Fruit fly (Drosophila melanogaster) whole organism, embryonic: ENCODE data around the gene CG32040.

ENCODE experiments used
- Atf3 ChIP-seq: fragments of 200-800 bp; sonication (Bioruptor generic); optimal IDR thresholded peaks from 3 replicates; lab custom pipeline; 2016; ENCODE audit warnings: missing biosample characterization, missing genetic modification characterization
- Atf6 ChIP-seq: fragments of 200-800 bp; sonication (Bioruptor generic); IDR thresholded peaks from 2 replicates; pipeline ENCODE4 v1.3.6; 2022; ENCODE audit warnings: missing biosample characterization, missing genetic modification characterization
- Bgb ChIP-seq: fragments of 200-800 bp; sonication (Bioruptor generic); IDR thresholded peaks from 2 replicates; pipeline ENCODE4 v1.3.6; 2022; ENCODE audit warnings: missing biosample characterization, missing genetic modification characterization; ENCODE audit not compliant: partially characterized antibody
- CG1024 ChIP-seq: fragments of 200-800 bp; sonication (Bioruptor generic); IDR thresholded peaks from 2 replicates; pipeline ENCODE4 v1.3.6; 2022; ENCODE audit warnings: missing biosample characterization, missing genetic modification characterization
- CG10654 ChIP-seq: fragments of 200-800 bp; sonication (Bioruptor generic); optimal IDR thresholded peaks from 2 replicates; lab custom pipeline; 2016; ENCODE audit warnings: missing biosample characterization, missing genetic modification characterization
- CG11504 ChIP-seq: fragments of 200-800 bp; sonication (Bioruptor generic); optimal IDR thresholded peaks from 3 replicates; lab custom pipeline; 2019; ENCODE audit warnings: missing biosample characterization, mild to moderate bottlenecking, missing genetic modification characterization, moderate library complexity
- CG12155 ChIP-seq: fragments of 200-800 bp; sonication (Bioruptor generic); optimal IDR thresholded peaks from 3 replicates; lab custom pipeline; 2016; ENCODE audit warnings: missing biosample characterization, missing genetic modification characterization
- CG1233 ChIP-seq: fragments of 200-800 bp; sonication (Bioruptor generic); optimal IDR thresholded peaks from 4 replicates; lab custom pipeline; 2018; ENCODE audit warnings: missing biosample characterization, mild to moderate bottlenecking, missing genetic modification characterization
- CG14860 ChIP-seq: fragments of 200-800 bp; sonication (Bioruptor generic); IDR thresholded peaks from 3 replicates; pipeline ENCODE4 v1.3.6; 2022; ENCODE audit warnings: missing biosample characterization, missing genetic modification characterization; ENCODE audit not compliant: partially characterized antibody
- CG15696 ChIP-seq: fragments of 200-800 bp; sonication (Bioruptor generic); optimal IDR thresholded peaks from 2 replicates; lab custom pipeline; 2019; ENCODE audit warnings: missing biosample characterization, mild to moderate bottlenecking, missing genetic modification characterization, moderate library complexity
- CG16779 ChIP-seq: fragments of 200-800 bp; sonication (Bioruptor generic); IDR thresholded peaks from 2 replicates; pipeline ENCODE4 v1.3.6; 2022; ENCODE audit warnings: missing biosample characterization, missing genetic modification characterization
- CG16813 ChIP-seq: fragments of 200-800 bp; sonication (Bioruptor generic); IDR thresholded peaks from 3 replicates; pipeline ENCODE4 v1.3.6; 2022; ENCODE audit warnings: missing biosample characterization, missing genetic modification characterization; ENCODE audit not compliant: partially characterized antibody
- CG17359 ChIP-seq: fragments of 200-800 bp; sonication (Bioruptor generic); optimal IDR thresholded peaks from 3 replicates; lab custom pipeline; 2018; ENCODE audit warnings: missing biosample characterization, mild to moderate bottlenecking, missing genetic modification characterization, moderate library complexity
- CG18262 ChIP-seq: fragments of 200-800 bp; optimal IDR thresholded peaks from 3 replicates; lab custom pipeline; 2019; ENCODE audit warnings: missing biosample characterization, mild to moderate bottlenecking, missing genetic modification characterization, moderate library complexity
- CG18476 ChIP-seq: fragments of 200-800 bp; sonication (Bioruptor generic); optimal IDR thresholded peaks from 2 replicates; lab custom pipeline; 2016; ENCODE audit warnings: missing biosample characterization, mild to moderate bottlenecking, missing genetic modification characterization
- CG2199 ChIP-seq: fragments of 200-800 bp; sonication (Bioruptor generic); IDR thresholded peaks from 3 replicates; pipeline ENCODE4 v1.3.6; 2022; ENCODE audit warnings: missing biosample characterization, missing genetic modification characterization
- CG2712 ChIP-seq: fragments of 200-800 bp; optimal IDR thresholded peaks from 3 replicates; lab custom pipeline; 2019; ENCODE audit warnings: missing biosample characterization, mild to moderate bottlenecking, missing genetic modification characterization, moderate library complexity
- CG32532 ChIP-seq: fragments of 200-800 bp; sonication (Bioruptor generic); IDR thresholded peaks from 2 replicates; pipeline ENCODE4 v1.3.6; 2022; ENCODE audit warnings: missing biosample characterization, missing genetic modification characterization
- CG34422 ChIP-seq: fragments of 200-800 bp; sonication (Bioruptor generic); IDR thresholded peaks from 3 replicates; pipeline ENCODE4 v1.3.6; 2022; ENCODE audit warnings: missing biosample characterization, missing genetic modification characterization
- CG3726 ChIP-seq: fragments of 200-800 bp; sonication (Bioruptor generic); IDR thresholded peaks from 3 replicates; pipeline ENCODE4, ENCODE4 v1.3.6; 2022; ENCODE audit warnings: missing biosample characterization, missing genetic modification characterization
- CG4820 ChIP-seq: fragments of 200-800 bp; sonication (Bioruptor generic); optimal IDR thresholded peaks from 3 replicates; lab custom pipeline; 2016; ENCODE audit warnings: missing biosample characterization, missing genetic modification characterization
- CG5953 ChIP-seq: fragments of 200-800 bp; sonication (Bioruptor generic); IDR thresholded peaks from 2 replicates; pipeline ENCODE4 v1.3.6; 2022; ENCODE audit warnings: missing biosample characterization, missing genetic modification characterization
- CG7357 ChIP-seq: fragments of 200-800 bp; sonication (Bioruptor generic); IDR thresholded peaks from 3 replicates; pipeline ENCODE4 v1.3.6; 2022; ENCODE audit warnings: missing biosample characterization, missing genetic modification characterization
- CG7839 ChIP-seq: fragments of 200-800 bp; sonication (Bioruptor generic); optimal IDR thresholded peaks from 3 replicates; lab custom pipeline; 2018; ENCODE audit warnings: missing biosample characterization, mild to moderate bottlenecking, missing genetic modification characterization, moderate library complexity
- CG8281 ChIP-seq: fragments of 200-800 bp; sonication (Bioruptor generic); optimal IDR thresholded peaks from 2 replicates; lab custom pipeline; 2018; ENCODE audit warnings: missing biosample characterization, mild to moderate bottlenecking, missing genetic modification characterization, moderate library complexity
- CkIIα-i1 ChIP-seq: fragments of 200-800 bp; sonication (Bioruptor generic); IDR thresholded peaks from 2 replicates; pipeline ENCODE4 v1.3.6; 2022; ENCODE audit warnings: missing biosample characterization, missing genetic modification characterization
- D19A ChIP-seq: fragments of 200-800 bp; optimal IDR thresholded peaks from 3 replicates; lab custom pipeline; 2019; ENCODE audit warnings: missing biosample characterization, mild to moderate bottlenecking, missing genetic modification characterization, moderate library complexity
- D19B ChIP-seq: fragments of 200-800 bp; sonication (Bioruptor generic); optimal IDR thresholded peaks from 2 replicates; lab custom pipeline; 2017; ENCODE audit warnings: missing biosample characterization, mild to moderate bottlenecking, missing genetic modification characterization
- Deaf1 ChIP-seq: fragments of 200-800 bp; optimal IDR thresholded peaks from 3 replicates; lab custom pipeline; 2019; ENCODE audit warnings: missing biosample characterization, mild to moderate bottlenecking, missing genetic modification characterization, moderate library complexity
- Dref ChIP-seq: fragments of 200-800 bp; sonication (Bioruptor generic); IDR thresholded peaks from 2 replicates; pipeline ENCODE4 v1.3.6; 2022; ENCODE audit warnings: missing biosample characterization, missing genetic modification characterization
- Drgx ChIP-seq: fragments of 200-800 bp; sonication (Bioruptor generic); IDR thresholded peaks from 2 replicates; pipeline ENCODE4 v1.3.6; 2022; ENCODE audit warnings: missing biosample characterization, missing genetic modification characterization
- Gug ChIP-seq: fragments of 200-800 bp; sonication (Bioruptor generic); IDR thresholded peaks from 4 replicates; pipeline ENCODE4 v1.3.6; 2022; ENCODE audit warnings: missing biosample characterization, missing genetic modification characterization
- H15 ChIP-seq: fragments of 200-800 bp; sonication (Bioruptor generic); IDR thresholded peaks from 3 replicates; pipeline ENCODE4 v1.3.6; 2022; ENCODE audit warnings: missing biosample characterization, missing genetic modification characterization
- MESR4 ChIP-seq: fragments of 200-800 bp; sonication (Bioruptor generic); optimal IDR thresholded peaks from 2 replicates; lab custom pipeline; 2018; ENCODE audit warnings: missing biosample characterization, mild to moderate bottlenecking, missing genetic modification characterization, moderate library complexity
- NC2β ChIP-seq: fragments of 200-800 bp; sonication (Bioruptor generic); optimal IDR thresholded peaks from 2 replicates; lab custom pipeline; 2016; ENCODE audit warnings: missing biosample characterization, missing genetic modification characterization
- Opbp ChIP-seq: fragments of 200-800 bp; sonication (Bioruptor generic); IDR thresholded peaks from 3 replicates; pipeline ENCODE4 v1.3.6; 2022; ENCODE audit warnings: missing biosample characterization, missing genetic modification characterization; ENCODE audit not compliant: partially characterized antibody
- Sox102F ChIP-seq: fragments of 200-800 bp; sonication (Bioruptor generic); optimal IDR thresholded peaks from 2 replicates; lab custom pipeline; 2018; ENCODE audit warnings: missing biosample characterization, mild to moderate bottlenecking, missing genetic modification characterization, moderate library complexity
- ap ChIP-seq: fragments of 200-800 bp; sonication (Bioruptor generic); IDR thresholded peaks from 2 replicates; pipeline ENCODE4 v1.3.6; 2022; ENCODE audit warnings: missing biosample characterization, missing genetic modification characterization
- ci ChIP-seq: fragments of 200-800 bp; sonication (Bioruptor generic); IDR thresholded peaks from 3 replicates; pipeline ENCODE4 v1.3.6; 2022; ENCODE audit warnings: missing biosample characterization, missing genetic modification characterization
- dmrt99B ChIP-seq: fragments of 200-800 bp; sonication (Bioruptor generic); optimal IDR thresholded peaks from 2 replicates; lab custom pipeline; 2018; ENCODE audit warnings: missing biosample characterization, mild to moderate bottlenecking, missing genetic modification characterization, moderate library complexity
- dysf ChIP-seq: fragments of 200-800 bp; sonication (Bioruptor generic); IDR thresholded peaks from 3 replicates; pipeline ENCODE4 v1.3.6; 2022; ENCODE audit warnings: missing biosample characterization, missing genetic modification characterization
- gem ChIP-seq: fragments of 200-800 bp; sonication (Bioruptor generic); optimal IDR thresholded peaks from 2 replicates; lab custom pipeline; 2019; ENCODE audit warnings: missing biosample characterization, mild to moderate bottlenecking, missing genetic modification characterization, moderate library complexity
- oc ChIP-seq: fragments of 200-800 bp; sonication (Bioruptor generic); optimal IDR thresholded peaks from 2 replicates; lab custom pipeline; 2018; ENCODE audit warnings: missing biosample characterization, mild to moderate bottlenecking, missing genetic modification characterization, moderate library complexity
- phol ChIP-seq: fragments of 200-800 bp; sonication (Bioruptor generic); optimal IDR thresholded peaks from 3 replicates; lab custom pipeline; 2018; ENCODE audit warnings: missing biosample characterization, mild to moderate bottlenecking, missing genetic modification characterization, moderate library complexity
- pita ChIP-seq: fragments of 200-800 bp; sonication (Bioruptor generic); optimal IDR thresholded peaks from 2 replicates; lab custom pipeline; 2017; ENCODE audit warnings: missing biosample characterization, mild to moderate bottlenecking, missing genetic modification characterization
- run ChIP-seq: fragments of 200-800 bp; sonication (Bioruptor generic); optimal IDR thresholded peaks from 3 replicates; lab custom pipeline; 2018; ENCODE audit warnings: missing biosample characterization, mild to moderate bottlenecking, missing genetic modification characterization
- sd ChIP-seq: fragments of 200-800 bp; sonication (Bioruptor generic); optimal IDR thresholded peaks from 3 replicates; lab custom pipeline; 2018; ENCODE audit warnings: missing biosample characterization, mild to moderate bottlenecking, missing genetic modification characterization, moderate library complexity
- slbo ChIP-seq: fragments of 200-800 bp; sonication (Bioruptor generic); IDR thresholded peaks from 2 replicates; pipeline ENCODE4 v1.3.6; 2022; ENCODE audit warnings: missing biosample characterization, missing genetic modification characterization
- sug ChIP-seq: fragments of 200-800 bp; optimal IDR thresholded peaks from 2 replicates; lab custom pipeline; 2019; ENCODE audit warnings: missing biosample characterization, mild to moderate bottlenecking, missing genetic modification characterization, moderate library complexity

Gene CG32040

dm6 chr3L:9398435-9398981, 44.7 kb downstream of the CG32040 start (continued):
- TF ChIP-seq CG2712 (peak; percentile 12), dysf (GFP tag; lab: Robert Waterston, UW) (peak; percentile 40; the same call in 1 of the 3 replicates), D19B (peak; percentile 90), Dref (GFP tag; lab: Robert Waterston, UW) (no peak), CG7357 (peak; percentile 39; the same call in 1 of the 3 replicates), oc (tag; lab: Kevin White, UChicago) (no peak), CG16813 (GFP tag; lab: Robert Waterston, UW) (no peak), sd (tag; lab: Kevin White, UChicago) (peak; percentile 30), Deaf1 (tag; lab: Kevin White, UChicago) (no peak), ap (GFP tag; lab: Robert Waterston, UW) (no peak), CG15696 (tag; lab: Kevin White, UChicago) (no peak), dmrt99B (tag; lab: Kevin White, UChicago) (peak; percentile 9), CG7839 (tag; lab: Kevin White, UChicago) (peak; percentile 13), CG3726 (no peak), CG1024 (peak; percentile 23; the same call in 1 of the 2 replicates), Atf6 (GFP tag; lab: Robert Waterston, UW) (0 out of 2 replicates have a peak, but pooled peaks have one; percentile 21), CG1233 (GFP tag; lab: Kevin White, UChicago) (no peak), CG12155 (no peak), CG34422 (GFP tag; lab: Robert Waterston, UW) (0 out of 3 replicates have a peak, but pooled peaks have one; percentile 15), Drgx (GFP tag; lab: Robert Waterston, UW) (peak; percentile 42; the same call in 1 of the 2 replicates), Opbp (0 out of 3 replicates have a peak, but pooled peaks have one; percentile 13), D19A (tag; lab: Kevin White, UChicago) (peak; percentile 85), CG8281 (no peak), CG5953 (GFP tag; lab: Robert Waterston, UW) (no peak), gem (peak; percentile 24), MESR4 (GFP tag; lab: Kevin White, UChicago) (no peak), Bgb (GFP tag; lab: Robert Waterston, UW) (no peak), CG4820 (GFP tag; lab: Kevin White, UChicago) (peak; percentile 12), NC2β (GFP tag; lab: Kevin White, UChicago) (no peak), CG2199 (GFP tag; lab: Robert Waterston, UW) (0 out of 3 replicates have a peak, but pooled peaks have one; percentile 45), CG10654 (GFP tag; lab: Kevin White, UChicago) (peak; percentile 1), CG14860 (GFP tag; lab: Robert Waterston, UW) (no peak), CkIIα-i1 (no peak), ci (GFP tag; lab: Robert Waterston, UW) (peak; percentile 54; the same call in 2 of the 3 replicates), Gug (GFP tag; lab: Robert Waterston, UW) (0 out of 4 replicates have a peak, but pooled peaks have one; percentile 18), run (tag; lab: Kevin White, UChicago) (no peak), Sox102F (GFP tag; lab: Kevin White, UChicago) (no peak), CG32532 (GFP tag; lab: Robert Waterston, UW) (peak; percentile 37), slbo (GFP tag; lab: Robert Waterston, UW) (0 out of 2 replicates have a peak, but pooled peaks have one; percentile 20), CG18476 (no peak), pita (no peak), sug (peak; percentile 30), CG18262 (peak; percentile 0), CG16779 (GFP tag; lab: Robert Waterston, UW) (0 out of 2 replicates have a peak, but pooled peaks have one; percentile 20), CG17359 (tag; lab: Kevin White, UChicago) (no peak), Atf3 (no peak), phol (tag; lab: Kevin White, UChicago) (peak; percentile 4), CG11504 (tag; lab: Kevin White, UChicago) (peak; percentile 14), H15 (GFP tag; lab: Robert Waterston, UW) (0 out of 3 replicates have a peak, but pooled peaks have one; percentile 41)
